Fruit fly (Drosophila melanogaster): ENCODE data around the gene Oatp33Ea.

The Oatp33Ea gene

DNA sequence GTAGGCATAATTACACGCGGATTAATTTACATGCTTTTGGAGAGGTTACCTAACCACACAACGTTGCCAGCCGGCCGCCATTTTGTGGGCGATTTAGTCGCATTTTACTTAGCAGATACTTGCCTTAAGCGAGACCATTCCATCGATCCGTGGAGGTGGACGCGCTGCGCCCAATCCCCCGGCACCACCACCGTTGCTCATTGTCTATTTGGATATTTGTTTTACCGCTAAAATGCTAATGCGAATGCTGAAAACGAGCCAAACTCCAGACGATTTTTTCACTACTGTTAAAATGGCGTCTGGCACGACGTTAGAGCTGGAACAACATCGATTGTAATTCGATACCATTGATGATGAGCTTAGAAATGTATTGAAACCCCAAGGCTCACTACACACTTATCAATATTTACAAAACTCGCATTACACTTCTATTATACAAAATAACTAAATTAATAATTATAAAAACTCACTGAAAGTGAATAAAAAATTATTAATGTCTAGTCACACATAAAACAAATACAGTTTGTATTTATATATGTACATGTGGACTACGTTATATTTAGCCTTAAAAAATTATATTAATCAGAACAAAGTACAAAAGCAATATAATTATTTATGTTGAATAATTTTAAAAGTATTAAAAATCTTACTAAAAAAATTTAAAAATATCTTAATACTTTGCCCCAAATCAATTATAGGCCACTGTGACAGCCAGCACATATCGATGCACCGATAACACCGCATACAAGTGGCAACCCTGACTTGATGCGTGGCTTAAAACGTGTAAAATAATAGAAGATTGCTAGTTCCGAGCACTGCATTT, 11.8 kb downstream of the Oatp33Ea start, which contains the start of gene eRF3 (continued):
- TF ChIP-seq CG18262 (tag; optimal IDR thresholded peaks at IDR 0.05) (peak; percentile 91), ara (GFP tag; IDR thresholded peaks at IDR 0.05) (peak; percentile 39; the same call in 1 of the 2 replicates), Atf3 (GFP tag; optimal IDR thresholded peaks at IDR 0.05) (no peak), sd (tag; optimal IDR thresholded peaks at IDR 0.05) (no peak), HLHmδ (GFP tag; optimal IDR thresholded peaks at IDR 0.05) (no peak), scrt (GFP tag; optimal IDR thresholded peaks at IDR 0.05) (peak; percentile 14), bbx (GFP tag; IDR thresholded peaks at IDR 0.05; ENCODE audit: partially characterized antibody) (no peak; the same call in 1 of the 2 replicates), CG10959 (GFP tag; IDR thresholded peaks at IDR 0.05) (peak; percentile 25; the same call in 1 of the 2 replicates), CG32772 (GFP tag; IDR thresholded peaks at IDR 0.05) (peak; percentile 79), CG14441 (GFP tag; IDR thresholded peaks at IDR 0.05) (peak; percentile 74), D (optimal IDR thresholded peaks at IDR 0.05) (peak; percentile 79), D (GFP tag; optimal IDR thresholded peaks at IDR 0.05) (peak; percentile 55), CG16813 (GFP tag; IDR thresholded peaks at IDR 0.05; ENCODE audit: partially characterized antibody) (peak; percentile 50; the same call in 2 of the 3 replicates), Six4 (GFP tag; optimal IDR thresholded peaks at IDR 0.05) (peak; percentile 72), kah (GFP tag; optimal IDR thresholded peaks at IDR 0.05) (no peak), CG8388 (GFP tag; optimal IDR thresholded peaks at IDR 0.05) (peak; percentile 69), bowl (GFP tag; IDR thresholded peaks at IDR 0.05) (no peak), peb (GFP tag; IDR thresholded peaks at IDR 0.05) (no peak), CG16815 (GFP tag; optimal IDR thresholded peaks at IDR 0.05) (peak; percentile 77), CG6813 (GFP tag; optimal IDR thresholded peaks at IDR 0.05) (no peak), CG4424 (GFP tag; optimal IDR thresholded peaks at IDR 0.05) (peak; percentile 71), Side (GFP tag; optimal IDR thresholded peaks at IDR 0.05) (no peak), CG6689 (GFP tag; IDR thresholded peaks at IDR 0.05) (peak; percentile 82), CG17385 (GFP tag; optimal IDR thresholded peaks at IDR 0.05) (peak; percentile 56), CG3407 (GFP tag; optimal IDR thresholded peaks at IDR 0.05) (peak; percentile 65), CG34422 (GFP tag; IDR thresholded peaks at IDR 0.05) (peak; percentile 73; the same call in 2 of the 3 replicates), CG9876 (GFP tag; optimal IDR thresholded peaks at IDR 0.05) (no peak), CG15269 (tag; optimal IDR thresholded peaks at IDR 0.05) (peak; percentile 87), CG5245 (GFP tag; optimal IDR thresholded peaks at IDR 0.05) (peak; percentile 9), lilli (GFP tag; optimal IDR thresholded peaks at IDR 0.05) (peak; percentile 62), ash1 (GFP tag; optimal IDR thresholded peaks at IDR 0.05) (no peak), zfh2 (GFP tag; optimal IDR thresholded peaks at IDR 0.05) (peak; percentile 30), CG11560 (tag; IDR thresholded peaks at IDR 0.05) (0 out of 3 replicates have a peak, but pooled peaks have one; percentile 31), CG12104 (GFP tag; optimal IDR thresholded peaks at IDR 0.05) (peak; percentile 85), CG8944 (GFP tag; optimal IDR thresholded peaks at IDR 0.05) (no peak), GATAe (GFP tag; conservative IDR thresholded peaks at IDR 0.05) (peak; percentile 65), org-1 (GFP tag; optimal IDR thresholded peaks at IDR 0.05) (no peak), Opbp (GFP tag; IDR thresholded peaks at IDR 0.05; ENCODE audit: partially characterized antibody) (0 out of 3 replicates have a peak, but pooled peaks have one; percentile 29), lab (GFP tag; optimal IDR thresholded peaks at IDR 0.05) (peak; percentile 64), CG11247 (GFP tag; IDR thresholded peaks at IDR 0.05) (peak; percentile 60), run (tag; optimal IDR thresholded peaks at IDR 0.05) (no peak), CG9215 (GFP tag; IDR thresholded peaks at IDR 0.05) (peak; percentile 80), CG18764 (GFP tag; optimal IDR thresholded peaks at IDR 0.05) (peak; percentile 97), CG6254 (GFP tag; optimal IDR thresholded peaks at IDR 0.05) (no peak), CG3838 (GFP tag; optimal IDR thresholded peaks at IDR 0.05) (no peak), CG17802 (tag; optimal IDR thresholded peaks at IDR 0.05) (no peak), chif (GFP tag; optimal IDR thresholded peaks at IDR 0.05) (peak in 1 of 2 experiments; percentile 2), CG3281 (GFP tag; optimal IDR thresholded peaks at IDR 0.05) (peak; percentile 58), mld (GFP tag; IDR thresholded peaks at IDR 0.05; ENCODE audit: partially characterized antibody) (no peak)
